Fruit fly (Drosophila melanogaster) whole organism, embryonic: ENCODE measurements around the gene RpS7.

Source experiments
- ATbp ChIP-seq: fragments of 200-800 bp; sonication (Bioruptor generic); optimal IDR thresholded peaks from 2 replicates; lab custom pipeline; 2017; ENCODE audit warnings: missing biosample characterization, mild to moderate bottlenecking, missing genetic modification characterization, missing genetic modification reagents
- B-H1 ChIP-seq: fragments of 200-800 bp; sonication (Bioruptor generic); IDR thresholded peaks from 3 replicates; pipeline ENCODE4 v1.3.6; 2022; ENCODE audit warnings: missing biosample characterization, missing genetic modification characterization
- CG10543 ChIP-seq: fragments of 200-800 bp; sonication (Bioruptor generic); optimal IDR thresholded peaks from 3 replicates; lab custom pipeline; 2017; ENCODE audit warnings: missing biosample characterization, mild to moderate bottlenecking, missing genetic modification characterization, moderate library complexity
- CG11093 ChIP-seq: fragments of 200-800 bp; sonication (Bioruptor generic); IDR thresholded peaks from 3 replicates; pipeline ENCODE4 v1.3.6; 2022; ENCODE audit warnings: missing biosample characterization, missing genetic modification characterization
- CG11456 ChIP-seq: fragments of 200-800 bp; sonication (Bioruptor generic); IDR thresholded peaks from 3 replicates; pipeline ENCODE4 v1.3.6; 2022; ENCODE audit warnings: missing biosample characterization, missing genetic modification characterization
- CG11723 ChIP-seq: fragments of 200-800 bp; sonication (Bioruptor generic); optimal IDR thresholded peaks from 2 replicates; lab custom pipeline; 2017; ENCODE audit warnings: missing biosample characterization, mild to moderate bottlenecking, missing genetic modification characterization
- CG12071 ChIP-seq: fragments of 200-800 bp; sonication (Bioruptor generic); optimal IDR thresholded peaks from 3 replicates; lab custom pipeline; 2018; ENCODE audit warnings: missing biosample characterization, mild to moderate bottlenecking, missing genetic modification characterization
- CG13894 ChIP-seq: fragments of 200-800 bp; sonication (Bioruptor generic); optimal IDR thresholded peaks from 3 replicates; lab custom pipeline; 2018; ENCODE audit warnings: missing biosample characterization, mild to moderate bottlenecking, missing genetic modification characterization, moderate library complexity
- CG15514 ChIP-seq: fragments of 200-800 bp; sonication (Bioruptor generic); optimal IDR thresholded peaks from 3 replicates; lab custom pipeline; 2017; ENCODE audit warnings: missing biosample characterization, missing genetic modification characterization, mild to moderate bottlenecking, moderate library complexity, missing genetic modification reagents
- CG2678 ChIP-seq: fragments of 200-800 bp; sonication (Bioruptor generic); optimal IDR thresholded peaks from 3 replicates; lab custom pipeline; 2019; ENCODE audit warnings: missing biosample characterization, mild to moderate bottlenecking, missing genetic modification characterization, moderate library complexity
- CG2875 ChIP-seq: fragments of 200-800 bp; sonication (Bioruptor generic); optimal IDR thresholded peaks from 2 replicates; lab custom pipeline; 2017; ENCODE audit warnings: missing biosample characterization, mild to moderate bottlenecking, missing genetic modification characterization, missing genetic modification reagents
- CG31224 ChIP-seq: fragments of 200-800 bp; sonication (Bioruptor generic); IDR thresholded peaks from 2 replicates; pipeline ENCODE4 v1.3.6; 2022; ENCODE audit warnings: missing biosample characterization, missing genetic modification characterization
- CG31388 ChIP-seq: fragments of 200-800 bp; sonication (Bioruptor generic); optimal IDR thresholded peaks from 2 replicates; lab custom pipeline; 2016; ENCODE audit warnings: missing biosample characterization, missing genetic modification characterization
- CG3281 ChIP-seq: fragments of 200-800 bp; sonication (Bioruptor generic); optimal IDR thresholded peaks from 3 replicates; lab custom pipeline; 2017; ENCODE audit warnings: missing biosample characterization, mild to moderate bottlenecking, missing genetic modification characterization
- CG34224 ChIP-seq: fragments of 200-800 bp; sonication (Bioruptor generic); IDR thresholded peaks from 3 replicates; pipeline ENCODE4 v1.3.6; 2022; ENCODE audit warnings: missing biosample characterization, missing genetic modification characterization; ENCODE audit not compliant: partially characterized antibody
- CG3847 ChIP-seq: fragments of 200-800 bp; sonication (Bioruptor generic); IDR thresholded peaks from 2 replicates; pipeline ENCODE4 v1.3.6; 2022; ENCODE audit warnings: missing biosample characterization, missing genetic modification characterization
- CG4282 ChIP-seq: fragments of 200-800 bp; sonication (Bioruptor generic); optimal IDR thresholded peaks from 2 replicates; lab custom pipeline; 2016; ENCODE audit warnings: missing biosample characterization, missing genetic modification characterization
- CG4424 ChIP-seq: fragments of 200-800 bp; sonication (Bioruptor generic); optimal IDR thresholded peaks from 3 replicates; lab custom pipeline; 2016; ENCODE audit warnings: missing biosample characterization, missing genetic modification characterization
- CG8924 ChIP-seq: fragments of 200-800 bp; optimal IDR thresholded peaks from 3 replicates; lab custom pipeline; 2019; ENCODE audit warnings: missing biosample characterization, mild to moderate bottlenecking, missing genetic modification characterization, moderate library complexity
- CG9876 ChIP-seq: fragments of 200-800 bp; sonication (Bioruptor generic); optimal IDR thresholded peaks from 2 replicates; lab custom pipeline; 2016; ENCODE audit warnings: missing biosample characterization, missing genetic modification characterization
- Dad ChIP-seq: fragments of 200-800 bp; sonication (Bioruptor generic); optimal IDR thresholded peaks from 3 replicates; lab custom pipeline; 2016; ENCODE audit warnings: missing biosample characterization, missing genetic modification characterization
- Dek ChIP-seq: fragments of 200-800 bp; sonication (Bioruptor generic); optimal IDR thresholded peaks from 3 replicates; lab custom pipeline; 2019; ENCODE audit warnings: missing biosample characterization, mild to moderate bottlenecking, missing genetic modification characterization, moderate library complexity
- Doc2 ChIP-seq: fragments of 200-800 bp; sonication (Bioruptor generic); IDR thresholded peaks from 2 replicates; pipeline ENCODE4 v1.3.6; 2022; ENCODE audit warnings: missing biosample characterization, missing genetic modification characterization
- Ets65A ChIP-seq: fragments of 200-800 bp; sonication (Bioruptor generic); peaks from one replicate; lab custom pipeline; 2016; ENCODE audit warnings: missing biosample characterization, missing genetic modification characterization
- HLH54F ChIP-seq: fragments of 200-800 bp; sonication (Bioruptor generic); optimal IDR thresholded peaks from 3 replicates; lab custom pipeline; 2016; ENCODE audit warnings: missing biosample characterization, missing genetic modification characterization
- Hmx ChIP-seq: fragments of 200-800 bp; sonication (Bioruptor generic); optimal IDR thresholded peaks from 2 replicates; lab custom pipeline; 2016; ENCODE audit warnings: missing biosample characterization, missing genetic modification characterization
- MESR4 ChIP-seq: fragments of 200-800 bp; sonication (Bioruptor generic); optimal IDR thresholded peaks from 2 replicates; lab custom pipeline; 2018; ENCODE audit warnings: missing biosample characterization, mild to moderate bottlenecking, missing genetic modification characterization, moderate library complexity
- Nf-YA ChIP-seq: fragments of 200-800 bp; sonication (Bioruptor generic); IDR thresholded peaks from 2 replicates; pipeline ENCODE4 v1.3.6; 2022; ENCODE audit warnings: missing biosample characterization, missing genetic modification characterization
- Six4 ChIP-seq: fragments of 200-800 bp; sonication (Bioruptor generic); optimal IDR thresholded peaks from 2 replicates; lab custom pipeline; 2016; ENCODE audit warnings: missing biosample characterization, missing genetic modification characterization
- Spps ChIP-seq: fragments of 200-800 bp; sonication (Bioruptor generic); optimal IDR thresholded peaks from 2 replicates; lab custom pipeline; 2018; ENCODE audit warnings: missing biosample characterization, mild to moderate bottlenecking, missing genetic modification characterization
- Usf ChIP-seq: fragments of 200-800 bp; sonication (Bioruptor generic); optimal IDR thresholded peaks from 2 replicates; lab custom pipeline; 2017; ENCODE audit warnings: missing genotype, missing biosample characterization, missing genetic modification characterization
- bab2 ChIP-seq: fragments of 200-800 bp; sonication (Bioruptor generic); optimal IDR thresholded peaks from 2 replicates; lab custom pipeline; 2016; ENCODE audit warnings: missing biosample characterization, missing genetic modification characterization
- bcd ChIP-seq: fragments of 200-800 bp; sonication (Bioruptor generic); optimal IDR thresholded peaks from 2 replicates; lab custom pipeline; 2017; ENCODE audit warnings: missing biosample characterization, mild to moderate bottlenecking, missing genetic modification characterization
- bigmax ChIP-seq: fragments of 200-800 bp; sonication (Bioruptor generic); optimal IDR thresholded peaks from 2 replicates; lab custom pipeline; 2018; ENCODE audit warnings: missing biosample characterization, mild to moderate bottlenecking, missing genetic modification characterization
- btn ChIP-seq: fragments of 200-800 bp; sonication (Bioruptor generic); optimal IDR thresholded peaks from 2 replicates; lab custom pipeline; 2016; ENCODE audit warnings: missing biosample characterization, missing genetic modification characterization
- cas ChIP-seq: fragments of 200-800 bp; sonication (Bioruptor generic); IDR thresholded peaks from 2 replicates; pipeline ENCODE4 v1.3.6; 2022; ENCODE audit warnings: missing biosample characterization, missing genetic modification characterization
- dati ChIP-seq: fragments of 200-800 bp; sonication (Bioruptor generic); IDR thresholded peaks from 2 replicates; pipeline ENCODE4 v1.3.6; 2022; ENCODE audit warnings: missing biosample characterization, missing genetic modification characterization
- fd3F ChIP-seq: fragments of 200-800 bp; sonication (Bioruptor generic); optimal IDR thresholded peaks from 2 replicates; lab custom pipeline; 2018; ENCODE audit warnings: missing biosample characterization, mild to moderate bottlenecking, missing genetic modification characterization, moderate library complexity
- gsb-n ChIP-seq: fragments of 200-800 bp; sonication (Bioruptor generic); optimal IDR thresholded peaks from 3 replicates; lab custom pipeline; 2018; ENCODE audit warnings: missing biosample characterization, mild to moderate bottlenecking, missing genetic modification characterization
- hbn ChIP-seq: fragments of 200-800 bp; sonication (Bioruptor generic); IDR thresholded peaks from 2 replicates; pipeline ENCODE4 v1.3.6; 2022; ENCODE audit warnings: missing biosample characterization, missing genetic modification characterization; ENCODE audit not compliant: partially characterized antibody
- inv ChIP-seq: fragments of 200-800 bp; sonication (Bioruptor generic); IDR thresholded peaks from 2 replicates; pipeline ENCODE4 v1.3.6; 2022; ENCODE audit warnings: missing biosample characterization, missing genetic modification characterization; ENCODE audit not compliant: partially characterized antibody
- ro ChIP-seq: fragments of 200-800 bp; sonication (Bioruptor generic); IDR thresholded peaks from 2 replicates; pipeline ENCODE4 v1.3.6; 2022; ENCODE audit warnings: missing biosample characterization, missing genetic modification characterization
- salm ChIP-seq: fragments of 200-800 bp; sonication (Bioruptor generic); optimal IDR thresholded peaks from 2 replicates; lab custom pipeline; 2018; ENCODE audit warnings: missing biosample characterization, mild to moderate bottlenecking, missing genetic modification characterization
- sim ChIP-seq: fragments of 200-800 bp; sonication (Bioruptor generic); IDR thresholded peaks from 2 replicates; pipeline ENCODE4 v1.3.6; 2022; ENCODE audit warnings: missing biosample characterization, missing genetic modification characterization
- sisA ChIP-seq: fragments of 200-800 bp; sonication (Bioruptor generic); IDR thresholded peaks from 2 replicates; pipeline ENCODE4 v1.3.6; 2022; ENCODE audit warnings: missing biosample characterization, missing genetic modification characterization
- trh ChIP-seq: fragments of 200-800 bp; sonication (Bioruptor generic); optimal IDR thresholded peaks from 2 replicates; lab custom pipeline; 2016; ENCODE audit warnings: missing biosample characterization, missing genetic modification characterization
- twi ChIP-seq: fragments of 200-800 bp; optimal IDR thresholded peaks from 2 replicates; lab custom pipeline; 2019; ENCODE audit warnings: missing biosample characterization, mild to moderate bottlenecking, missing genetic modification characterization, moderate library complexity
- unc-4 ChIP-seq: fragments of 200-800 bp; sonication (Bioruptor generic); IDR thresholded peaks from 2 replicates; pipeline ENCODE4 v1.3.6; 2022; ENCODE audit warnings: missing biosample characterization, missing genetic modification characterization; ENCODE audit not compliant: partially characterized antibody
- vnd ChIP-seq: fragments of 200-800 bp; sonication (Bioruptor generic); IDR thresholded peaks from 3 replicates; pipeline ENCODE4 v1.3.6; 2022; ENCODE audit warnings: missing biosample characterization, missing genetic modification characterization; ENCODE audit not compliant: partially characterized antibody
- yki ChIP-seq: fragments of >200 bp; optimal IDR thresholded peaks from 3 replicates; lab custom pipeline; 2018

The RpS7 gene

DNA sequence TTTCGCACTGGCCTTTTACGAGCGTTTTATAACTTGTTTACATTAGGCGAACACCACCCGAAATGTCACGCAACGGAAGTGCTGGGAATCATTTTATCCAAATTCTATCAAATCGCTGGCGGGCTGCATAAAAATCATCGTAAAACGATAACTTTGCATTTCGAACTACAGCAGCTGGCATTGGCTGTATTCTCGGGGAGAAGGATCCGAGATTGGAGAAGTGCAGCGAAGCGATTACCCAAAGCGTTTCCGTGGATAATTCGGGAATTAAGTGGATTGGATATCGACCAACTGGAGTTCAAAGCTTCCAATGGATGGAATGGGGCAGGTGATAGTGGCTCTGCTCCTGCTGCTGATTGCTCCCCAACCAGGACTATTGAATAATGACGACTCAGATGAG is 40.5 kb upstream of the RpS7 start, which contains the start of gene CG34299:
TSS of gene CG34299 (plus strand) at position 301 of the 400 bp plus-strand sequence.
- TF ChIP-seq salm = no peak
- 0 out of 3 replicates have a peak, but pooled peaks have one; percentile 8 for TF ChIP-seq CG11456 (GFP tag; lab: Robert Waterston, UW)

DNA sequence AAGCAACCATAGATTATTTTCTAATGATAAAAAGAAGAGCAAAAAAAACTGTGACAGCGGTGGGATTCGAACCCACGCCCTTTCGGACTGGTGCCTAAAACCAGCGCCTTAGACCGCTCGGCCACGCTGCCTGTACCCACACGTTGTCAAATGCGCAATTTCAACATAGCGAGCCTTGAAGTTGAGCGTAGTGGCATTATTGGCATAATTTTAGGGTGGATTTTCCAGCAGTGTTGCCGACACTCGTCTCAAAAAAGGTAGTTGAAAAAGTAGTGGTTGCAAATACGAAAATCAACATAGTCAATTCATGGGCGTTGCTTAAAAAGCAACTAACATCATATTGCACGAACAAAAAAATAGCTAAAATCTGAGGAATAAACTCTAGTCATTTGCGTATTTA is 39.7 kb upstream of the RpS7 start:
- no peak for TF ChIP-seq CG8924
- no peak for TF ChIP-seq CG10543 (GFP tag; lab: Kevin White, UChicago)
- peak; percentile 71 for TF ChIP-seq vnd (GFP tag; lab: Robert Waterston, UW)
- TF ChIP-seq Hmx (GFP tag; lab: Kevin White, UChicago) = no peak
- no peak for TF ChIP-seq CG9876
- no peak for TF ChIP-seq CG3281 (GFP tag; lab: Kevin White, UChicago)
- no peak for TF ChIP-seq CG31388 (GFP tag; lab: Kevin White, UChicago)
- TF ChIP-seq CG15514 (GFP tag; lab: Kevin White, UChicago) = no peak
- no peak for TF ChIP-seq ATbp (GFP tag; lab: Kevin White, UChicago)
- no peak for TF ChIP-seq gsb-n (tag; lab: Kevin White, UChicago)
- no peak for TF ChIP-seq CG2875 (GFP tag; lab: Kevin White, UChicago)
- no peak for TF ChIP-seq sim (GFP tag; lab: Robert Waterston, UW)
- no peak for TF ChIP-seq CG3847 (GFP tag; lab: Robert Waterston, UW)
- no peak for TF ChIP-seq sisA (GFP tag; lab: Robert Waterston, UW)
- TF ChIP-seq Ets65A = no peak
- no peak for TF ChIP-seq Six4 (GFP tag; lab: Kevin White, UChicago)
- TF ChIP-seq CG31224 (GFP tag; lab: Robert Waterston, UW) = no peak
- no peak for TF ChIP-seq bab2
- no peak for TF ChIP-seq ro (GFP tag; lab: Robert Waterston, UW)
- no peak for TF ChIP-seq bigmax (GFP tag; lab: Kevin White, UChicago)
- no peak for TF ChIP-seq Usf (GFP tag; lab: Kevin White, UChicago)
- TF ChIP-seq dati (GFP tag; lab: Robert Waterston, UW) = no peak
- TF ChIP-seq fd3F (GFP tag; lab: Kevin White, UChicago) = no peak
- no peak for TF ChIP-seq HLH54F (GFP tag; lab: Kevin White, UChicago)
- peak; percentile 100 for TF ChIP-seq CG4424 (GFP tag; lab: Kevin White, UChicago)
- no peak for TF ChIP-seq CG13894 (tag; lab: Kevin White, UChicago)
- TF ChIP-seq CG12071 = no peak
- TF ChIP-seq yki (lab: Kevin White, UChicago) = no peak
- no peak for TF ChIP-seq Spps
- no peak for TF ChIP-seq CG2678 (tag; lab: Kevin White, UChicago)
- no peak for TF ChIP-seq btn
- TF ChIP-seq Doc2 (GFP tag; lab: Robert Waterston, UW) = no peak
- no peak for TF ChIP-seq MESR4 (GFP tag; lab: Kevin White, UChicago)
- TF ChIP-seq Dek = no peak
- no peak for TF ChIP-seq twi
- TF ChIP-seq cas (GFP tag; lab: Robert Waterston, UW) = no peak
- no peak for TF ChIP-seq inv (GFP tag; lab: Robert Waterston, UW)
- no peak for TF ChIP-seq Nf-YA (GFP tag; lab: Robert Waterston, UW)
- no peak for TF ChIP-seq CG4282 (GFP tag; lab: Kevin White, UChicago)
- TF ChIP-seq B-H1 = no peak
- peak; percentile 34; the same call in 2 of the 3 replicates for TF ChIP-seq CG34224 (GFP tag; lab: Robert Waterston, UW)
- peak; percentile 53; the same call in 1 of the 2 replicates for TF ChIP-seq unc-4 (GFP tag; lab: Robert Waterston, UW)
- no peak for TF ChIP-seq Dad (GFP tag; lab: Kevin White, UChicago)
- TF ChIP-seq CG11093 (GFP tag; lab: Robert Waterston, UW) = no peak
- TF ChIP-seq CG11723 = no peak
- no peak for TF ChIP-seq bcd (GFP tag; lab: Kevin White, UChicago)
- TF ChIP-seq trh (GFP tag; lab: Kevin White, UChicago) = no peak
- TF ChIP-seq hbn (GFP tag; lab: Robert Waterston, UW) = peak; percentile 32
